Fruit fly (Drosophila melanogaster) whole organism, embryonic: Measurements from ENCODE around the gene Rab3-GAP.

Source experiments
- CG31441 ChIP-seq: fragments of 200-800 bp; sonication (Bioruptor generic); IDR thresholded peaks from 2 replicates; pipeline ENCODE4 v1.3.6; 2022; ENCODE audit warnings: missing biosample characterization, missing genetic modification characterization
- CG32532 ChIP-seq: fragments of 200-800 bp; sonication (Bioruptor generic); IDR thresholded peaks from 2 replicates; pipeline ENCODE4 v1.3.6; 2022; ENCODE audit warnings: missing biosample characterization, missing genetic modification characterization
- CG4328 ChIP-seq: fragments of 200-800 bp; sonication (Bioruptor generic); optimal IDR thresholded peaks from 3 replicates; lab custom pipeline; 2017; ENCODE audit warnings: missing biosample characterization, missing genetic modification reagents, missing genetic modification characterization
- CG6654 ChIP-seq: fragments of 200-800 bp; sonication (Bioruptor generic); optimal IDR thresholded peaks from 2 replicates; lab custom pipeline; 2017; ENCODE audit warnings: missing biosample characterization, mild to moderate bottlenecking, missing genetic modification characterization
- CG8924 ChIP-seq: fragments of 200-800 bp; optimal IDR thresholded peaks from 3 replicates; lab custom pipeline; 2019; ENCODE audit warnings: missing biosample characterization, mild to moderate bottlenecking, missing genetic modification characterization, moderate library complexity
- HmgD ChIP-seq: fragments of 200-800 bp; sonication (Bioruptor generic); optimal IDR thresholded peaks from 3 replicates; lab custom pipeline; 2016; ENCODE audit warnings: missing biosample characterization, missing genetic modification characterization
- insv ChIP-seq, 2 experiments: fragments of 200-800 bp; sonication (Bioruptor generic); optimal IDR thresholded peaks; 3 replicates each; lab custom pipeline; 2016 to 2018; ENCODE audit warnings: missing biosample characterization in 2 of 2, missing genetic modification characterization in 2 of 2

DNA sequence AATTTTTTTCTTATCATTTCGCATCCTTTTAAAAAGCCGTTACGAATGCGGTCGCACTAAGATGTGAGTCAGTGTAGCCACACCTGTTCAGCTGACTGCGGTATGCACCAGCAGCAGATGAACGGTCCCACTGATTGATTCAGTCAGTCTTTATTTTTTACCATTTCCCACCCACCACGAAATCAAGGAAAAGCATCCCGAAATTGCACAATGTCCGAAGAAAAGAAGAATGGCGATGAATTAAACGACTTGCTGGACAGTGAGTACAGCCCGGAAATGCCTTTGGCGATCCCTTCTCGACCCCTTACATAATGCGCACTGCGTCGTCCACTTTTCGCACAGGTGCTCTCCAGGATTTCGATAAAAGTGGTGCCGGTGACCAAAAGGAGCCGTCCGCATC, 30.7 kb upstream of the Rab3-GAP start:
- TF ChIP-seq CG32532 (GFP tag; lab: Robert Waterston, UW) = no peak
- TF ChIP-seq CG31441 (GFP tag; lab: Robert Waterston, UW) = no peak
- no peak for TF ChIP-seq CG6654 (GFP tag; lab: Kevin White, UChicago)
- no peak for TF ChIP-seq HmgD (GFP tag; lab: Kevin White, UChicago)
- no peak for TF ChIP-seq CG8924
- no peak for TF ChIP-seq insv (GFP tag; optimal IDR thresholded peaks at IDR 0.05; lab: Kevin White, UChicago)
- TF ChIP-seq CG4328 (GFP tag; lab: Kevin White, UChicago) = no peak
